Worm (Caenorhabditis elegans) whole organism, L3 larva: ENCODE results near the gene atg-16.2.
A peak's percentile ranks its signal among the peaks of the same experiment; 100 is the strongest.

ENCODE experiments used
- R02D3.7 ChIP-seq: fragments of 150-350 bp; optimal IDR thresholded peaks from 2 replicates; lab custom pipeline; 2014; ENCODE audit warnings: missing biosample characterization, missing genetic modification characterization
- ZK546.5 ChIP-seq: sonication (generic microtip); optimal IDR thresholded peaks from 2 replicates; lab custom pipeline; 2017; ENCODE audit warnings: missing biosample characterization, missing genetic modification characterization
- ama-1 ChIP-seq: fragments of 150-350 bp; optimal IDR thresholded peaks from 2 replicates; lab custom pipeline; 2018
- ceh-16 ChIP-seq: sonication (generic microtip); optimal IDR thresholded peaks from 2 replicates; lab custom pipeline; 2017; ENCODE audit warnings: missing biosample characterization, missing genetic modification characterization
- ceh-82 ChIP-seq: fragments of 150-350 bp; optimal IDR thresholded peaks from 2 replicates; lab custom pipeline; 2014; ENCODE audit warnings: missing biosample characterization, missing genetic modification characterization
- ceh-9 ChIP-seq: sonication (generic microtip); optimal IDR thresholded peaks from 2 replicates; lab custom pipeline; 2018; ENCODE audit warnings: missing biosample characterization, missing genetic modification characterization
- daf-12 ChIP-seq: fragments of 150-350 bp; optimal IDR thresholded peaks from 2 replicates; lab custom pipeline; 2014; ENCODE audit warnings: missing biosample characterization, missing genetic modification reagents, missing genetic modification characterization
- egl-27 ChIP-seq: sonication (generic microtip); optimal IDR thresholded peaks from 4 replicates; lab custom pipeline; 2017; ENCODE audit warnings: missing biosample characterization, missing genetic modification reagents, missing genetic modification characterization
- elt-1 ChIP-seq: fragments of 150-350 bp; optimal IDR thresholded peaks from 2 replicates; lab custom pipeline; 2014; ENCODE audit warnings: missing biosample characterization, missing genetic modification characterization
- elt-2 ChIP-seq: sonication (generic microtip); optimal IDR thresholded peaks from 2 replicates; lab custom pipeline; 2016; ENCODE audit warnings: missing genetic modification reagents, mild to moderate bottlenecking, missing genetic modification characterization, missing compliant biosample characterization
- elt-3 ChIP-seq, 3 experiments: fragments of 150-350 bp in 1 of 3; sonication (generic microtip) in 2 of 3; optimal IDR thresholded peaks; 2 replicates in 2 of 3; 4 replicates in 1 of 3; lab custom pipeline; 2014 to 2017; ENCODE audit warnings: missing biosample characterization in 3 of 3, missing genetic modification characterization in 3 of 3
- eor-1 ChIP-seq, 2 experiments: fragments of 150-350 bp; optimal IDR thresholded peaks; 2 replicates each; lab custom pipeline; 2014 to 2018; ENCODE audit warnings: missing biosample characterization in 2 of 2, missing genetic modification characterization in 2 of 2
- fkh-10 ChIP-seq: sonication (generic microtip); optimal IDR thresholded peaks from 2 replicates; lab custom pipeline; 2017; ENCODE audit warnings: missing biosample characterization, missing genetic modification reagents, missing genetic modification characterization
- fos-1 ChIP-seq: fragments of 150-350 bp; optimal IDR thresholded peaks from 2 replicates; lab custom pipeline; 2014; ENCODE audit warnings: missing biosample characterization, missing genetic modification characterization
- hmg-11 ChIP-seq: sonication (generic microtip); optimal IDR thresholded peaks from 2 replicates; lab custom pipeline; 2016; ENCODE audit warnings: missing genetic modification characterization, missing compliant biosample characterization
- jun-1 ChIP-seq: fragments of 150-350 bp; optimal IDR thresholded peaks from 2 replicates; lab custom pipeline; 2014; ENCODE audit warnings: missing biosample characterization, missing genetic modification reagents, missing genetic modification characterization
- lin-15B ChIP-seq: fragments of 150-350 bp; optimal IDR thresholded peaks from 2 replicates; lab custom pipeline; 2014; ENCODE audit warnings: missing biosample characterization, missing genetic modification characterization
- lin-39 ChIP-seq: fragments of 150-350 bp; optimal IDR thresholded peaks from 2 replicates; lab custom pipeline; 2018; ENCODE audit warnings: missing biosample characterization, missing genetic modification reagents, missing genetic modification characterization
- lsy-12 ChIP-seq: sonication (generic microtip); optimal IDR thresholded peaks from 2 replicates; lab custom pipeline; 2016; ENCODE audit warnings: mild to moderate bottlenecking, missing genetic modification characterization, missing compliant biosample characterization
- mdl-1 ChIP-seq: fragments of 150-350 bp; optimal IDR thresholded peaks from 2 replicates; lab custom pipeline; 2014; ENCODE audit warnings: missing biosample characterization, missing genetic modification characterization
- mml-1 ChIP-seq: fragments of 150-350 bp; sonication (generic microtip); optimal IDR thresholded peaks from 3 replicates; lab custom pipeline; 2014; ENCODE audit warnings: missing biosample characterization, missing genetic modification characterization
- nfya-1 ChIP-seq: sonication (generic microtip); optimal IDR thresholded peaks from 2 replicates; lab custom pipeline; 2017; ENCODE audit warnings: missing genetic modification characterization, mild to moderate bottlenecking, missing compliant biosample characterization, antibody characterized with exemption, moderate library complexity; ENCODE audit not compliant: insufficient read depth
- nhr-11 ChIP-seq: fragments of 150-350 bp; optimal IDR thresholded peaks from 2 replicates; lab custom pipeline; 2014; ENCODE audit warnings: missing biosample characterization, missing genetic modification characterization
- nhr-12 ChIP-seq: fragments of 150-350 bp; optimal IDR thresholded peaks from 2 replicates; lab custom pipeline; 2014; ENCODE audit warnings: missing biosample characterization, missing genetic modification characterization
- nhr-23 ChIP-seq: fragments of 150-350 bp; optimal IDR thresholded peaks from 2 replicates; lab custom pipeline; 2014; ENCODE audit warnings: missing biosample characterization, missing genetic modification reagents, missing genetic modification characterization
- nhr-25 ChIP-seq: sonication (generic microtip); optimal IDR thresholded peaks from 2 replicates; lab custom pipeline; 2017; ENCODE audit warnings: missing biosample characterization, missing genetic modification characterization
- nhr-28 ChIP-seq: fragments of 150-350 bp; optimal IDR thresholded peaks from 2 replicates; lab custom pipeline; 2014; ENCODE audit warnings: missing biosample characterization, missing genetic modification characterization
- nhr-76 ChIP-seq: fragments of 150-350 bp; sonication (generic microtip); optimal IDR thresholded peaks from 5 replicates; lab custom pipeline; 2014; ENCODE audit warnings: missing biosample characterization, missing genetic modification characterization
- nhr-77 ChIP-seq: fragments of 150-350 bp; optimal IDR thresholded peaks from 2 replicates; lab custom pipeline; 2014; ENCODE audit warnings: missing biosample characterization, missing genetic modification characterization
- pha-4 ChIP-seq: fragments of 150-350 bp; optimal IDR thresholded peaks from 2 replicates; lab custom pipeline; 2014; ENCODE audit warnings: missing biosample characterization, missing genetic modification reagents, missing genetic modification characterization
- sea-2 ChIP-seq: fragments of 150-350 bp; sonication (generic microtip); optimal IDR thresholded peaks from 4 replicates; lab custom pipeline; 2014; ENCODE audit warnings: missing biosample characterization, missing genetic modification reagents, missing genetic modification characterization
- snpc-4 ChIP-seq: fragments of 150-350 bp; optimal IDR thresholded peaks from 2 replicates; lab custom pipeline; 2014; ENCODE audit warnings: missing biosample characterization, missing genetic modification characterization
- unc-62 ChIP-seq: fragments of 150-350 bp; sonication (generic microtip); optimal IDR thresholded peaks from 4 replicates; lab custom pipeline; 2014; ENCODE audit warnings: missing biosample characterization, missing genetic modification reagents, missing genetic modification characterization
- ztf-11 ChIP-seq: fragments of 150-350 bp; optimal IDR thresholded peaks from 2 replicates; lab custom pipeline; 2014; ENCODE audit warnings: missing biosample characterization, missing genetic modification characterization
- ztf-4 ChIP-seq: fragments of 150-350 bp; optimal IDR thresholded peaks from 2 replicates; lab custom pipeline; 2014; ENCODE audit warnings: missing biosample characterization, missing genetic modification characterization

atg-16.2 gene

ce11 chrII:6498609-6499008 is 45.4 kb upstream of the atg-16.2 start:
- TF ChIP-seq mml-1 (tag; lab: Kevin White, UChicago) (no peak), nfya-1 (tag; lab: Kevin White, UChicago) (peak; percentile 20)

- no peak for TF ChIP-seq ceh-82
- no peak for TF ChIP-seq jun-1 (tag; lab: Kevin White, UChicago)
- peak; percentile 18 for TF ChIP-seq nfya-1 (tag; lab: Kevin White, UChicago)
- TF ChIP-seq, all 47 proteins: peak for 1
Measured at ce11 chrII:6497137-6497536, 43.9 kb upstream of the atg-16.2 start.

ce11 chrII:6496496-6496895 is 43.3 kb upstream of the atg-16.2 start:
- TF ChIP-seq unc-62 (GFP tag; lab: Kevin White, UChicago) = no peak
- no peak for TF ChIP-seq nhr-25 (tag; lab: Kevin White, UChicago)
- TF ChIP-seq fkh-10 = no peak
- no peak for TF ChIP-seq mml-1 (tag; lab: Kevin White, UChicago)
- TF ChIP-seq elt-3 (tag; optimal IDR thresholded peaks at IDR 0.05; lab: Kevin White, UChicago) = no peak
- TF ChIP-seq, all 47 proteins: peak for 0

- TF ChIP-seq nhr-25 (tag; lab: Kevin White, UChicago) (no peak), ztf-4 (tag; lab: Kevin White, UChicago) (no peak), mdl-1 (tag; lab: Kevin White, UChicago) (no peak), unc-62 (GFP tag; lab: Kevin White, UChicago) (no peak), ceh-9 (tag; lab: Kevin White, UChicago) (no peak), ztf-11 (tag; lab: Kevin White, UChicago) (no peak), ama-1 (lab: Kevin White, UChicago) (peak; percentile 35), R02D3.7 (tag; lab: Kevin White, UChicago) (no peak), pha-4 (tag; lab: Kevin White, UChicago) (no peak)
Measured at ce11 chrII:6493709-6494326, 40.6 kb upstream of the atg-16.2 start.

ce11 chrII:6493139-6493538 is 39.9 kb upstream of the atg-16.2 start:
- TF ChIP-seq egl-27 (tag; lab: Kevin White, UChicago) (no peak), fos-1 (tag; lab: Kevin White, UChicago) (no peak), ceh-16 (tag; lab: Kevin White, UChicago) (no peak), eor-1 (tag; optimal IDR thresholded peaks at IDR 0.05; lab: Kevin White, UChicago) (no peak), lin-39 (tag; lab: Kevin White, UChicago) (no peak), nhr-28 (tag; lab: Kevin White, UChicago) (no peak), hmg-11 (no peak), ceh-82 (no peak), ceh-9 (tag; lab: Kevin White, UChicago) (no peak), elt-3 (tag; optimal IDR thresholded peaks at IDR 0.05; lab: Kevin White, UChicago) (no peak), nhr-11 (tag; lab: Kevin White, UChicago) (no peak), ZK546.5 (tag; lab: Kevin White, UChicago) (no peak), nhr-12 (tag; lab: Kevin White, UChicago) (no peak), fkh-10 (no peak), jun-1 (tag; lab: Kevin White, UChicago) (no peak), nhr-76 (no peak), elt-2 (tag; lab: Kevin White, UChicago) (no peak), lsy-12 (tag; lab: Kevin White, UChicago) (no peak), nhr-23 (tag; lab: Kevin White, UChicago) (no peak)

ce11 chrII:6491817-6492452 is 38.7 kb upstream of the atg-16.2 start, which contains the start of the genes T28D9.11 and T28D9.1:
Gene T28D9.11 (minus strand): TSS chrII:6491993.
Gene T28D9.1 (plus strand): TSS chrII:6492402.
- TF ChIP-seq lin-39 (tag; lab: Kevin White, UChicago) = peak; percentile 75
- TF ChIP-seq daf-12 (tag; lab: Kevin White, UChicago) = no peak
- peak; percentile 97 for TF ChIP-seq snpc-4
- TF ChIP-seq ama-1 (lab: Kevin White, UChicago) = peak; percentile 89
- TF ChIP-seq fkh-10 = peak; percentile 54
- TF ChIP-seq elt-1 (tag; lab: Kevin White, UChicago) = no peak
- TF ChIP-seq pha-4 (tag; lab: Kevin White, UChicago) = peak; percentile 19
- TF ChIP-seq hmg-11 = peak; percentile 76
- peak; percentile 86 for TF ChIP-seq nfya-1 (tag; lab: Kevin White, UChicago)
- TF ChIP-seq ztf-4 (tag; lab: Kevin White, UChicago) = peak; percentile 17
- TF ChIP-seq lsy-12 (tag; lab: Kevin White, UChicago) = peak; percentile 47
- TF ChIP-seq lin-15B = peak; percentile 80
- TF ChIP-seq nhr-77 (tag; lab: Kevin White, UChicago) = no peak
- TF ChIP-seq sea-2 = peak; percentile 15
